Worm (Caenorhabditis elegans) whole organism, young adult: ENCODE results near the gene Y105C5A.1268.

Experiments used
- F22D6.2 ChIP-seq: sonication (generic microtip); optimal IDR thresholded peaks from 2 replicates; lab custom pipeline; 2016; ENCODE audit warnings: mild to moderate bottlenecking, missing genetic modification characterization, missing compliant biosample characterization
- F52B5.7 ChIP-seq: sonication (generic microtip); optimal IDR thresholded peaks from 2 replicates; lab custom pipeline; 2016; ENCODE audit warnings: mild to moderate bottlenecking, missing genetic modification characterization, missing compliant biosample characterization
- F57C9.4 ChIP-seq: sonication (generic microtip); optimal IDR thresholded peaks from 2 replicates; lab custom pipeline; 2017; ENCODE audit warnings: mild to moderate bottlenecking, missing genetic modification characterization, missing compliant biosample characterization
- Y53F4B.3 ChIP-seq: fragments of 200-800 bp; sonication (Bioruptor generic); IDR thresholded peaks from 2 replicates; pipeline ENCODE4 v1.3.6; 2022; ENCODE audit warnings: missing genetic modification reagents, missing genetic modification characterization, missing compliant biosample characterization
- Y79H2A.3 ChIP-seq: fragments of 200-800 bp; sonication (Bioruptor generic); conservative IDR thresholded peaks from 2 replicates; pipeline ENCODE4 v1.3.6; 2022; ENCODE audit warnings: missing genetic modification reagents, missing genetic modification characterization, missing compliant biosample characterization
- akir-1 ChIP-seq: fragments of 200-800 bp; sonication (Bioruptor generic); optimal IDR thresholded peaks from 2 replicates; lab custom pipeline; 2018; ENCODE audit warnings: mild to moderate bottlenecking, missing genetic modification characterization, moderate library complexity, missing compliant biosample characterization
- ama-1 ChIP-seq, 3 experiments: fragments of 150-350 bp in 1 of 3; sonication (generic microtip) in 2 of 3; optimal IDR thresholded peaks; 2 replicates each; lab custom pipeline; 2014 to 2018; ENCODE audit warnings: missing biosample characterization in 2 of 3, missing genetic modification characterization in 2 of 3, missing genetic modification reagents in 2 of 3
- lin-26 ChIP-seq: fragments of 200-800 bp; sonication (Bioruptor generic); IDR thresholded peaks from 2 replicates; pipeline ENCODE4 v1.3.6; 2022; ENCODE audit warnings: missing genetic modification reagents, missing genetic modification characterization, missing compliant biosample characterization
- madf-3 ChIP-seq: fragments of 200-800 bp; sonication (Bioruptor generic); IDR thresholded peaks from 2 replicates; pipeline ENCODE4 v1.3.6; 2022; ENCODE audit warnings: missing genetic modification reagents, missing genetic modification characterization, missing compliant biosample characterization
- nfya-1 ChIP-seq: sonication (generic microtip); optimal IDR thresholded peaks from 2 replicates; lab custom pipeline; 2017; ENCODE audit warnings: antibody characterized with exemption, missing compliant biosample characterization, missing genetic modification characterization, borderline replicate concordance; ENCODE audit not compliant: insufficient read depth
- rcor-1 ChIP-seq: fragments of 200-800 bp; sonication (Bioruptor generic); IDR thresholded peaks from 2 replicates; pipeline ENCODE4 v1.3.6; 2022; ENCODE audit warnings: missing genetic modification reagents, missing genetic modification characterization, missing compliant biosample characterization
- snpc-1.1 ChIP-seq: sonication (generic microtip); optimal IDR thresholded peaks from 2 replicates; lab custom pipeline; 2017; ENCODE audit warnings: missing genetic modification characterization, mild to moderate bottlenecking, missing compliant biosample characterization, antibody characterized with exemption, moderate library complexity, missing genotype, missing genetic modification reagents; ENCODE audit not compliant: insufficient read depth
- snpc-1.3 ChIP-seq: sonication (generic microtip); optimal IDR thresholded peaks from 2 replicates; lab custom pipeline; 2017; ENCODE audit warnings: missing genetic modification characterization, mild to moderate bottlenecking, missing compliant biosample characterization, antibody characterized with exemption, moderate library complexity, missing genotype, missing genetic modification reagents; ENCODE audit not compliant: insufficient read depth

DNA sequence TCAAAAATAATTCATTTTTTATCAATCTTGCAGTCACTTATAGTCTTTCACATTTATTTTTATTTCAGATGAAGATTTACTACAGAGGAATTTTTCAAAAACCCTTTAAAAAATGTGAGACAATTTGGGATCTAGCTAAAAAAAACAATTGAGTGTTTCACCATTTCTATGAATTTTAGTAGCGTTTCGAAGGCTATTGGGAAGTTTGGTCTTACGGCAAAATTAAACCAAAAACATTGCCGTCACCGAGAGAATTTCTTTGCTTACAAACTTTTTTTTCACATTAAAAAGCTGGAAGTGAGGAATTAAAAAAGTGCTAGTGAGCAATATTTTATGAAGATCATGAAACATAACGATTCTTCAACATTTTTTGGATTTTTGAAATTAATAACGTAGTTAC lies 12.2 kb upstream of the Y105C5A.1268 start:
- TF ChIP-seq snpc-1.3 (tag; lab: Kevin White, UChicago) = no peak
- no peak for TF ChIP-seq F52B5.7 (tag; lab: Kevin White, UChicago)
- no peak for TF ChIP-seq ama-1 (optimal IDR thresholded peaks at IDR 0.05; lab: Kevin White, UChicago)
- TF ChIP-seq ama-1 (GFP tag; optimal IDR thresholded peaks at IDR 0.05; lab: Kevin White, UChicago) = no peak
- no peak for TF ChIP-seq snpc-1.1 (tag; lab: Kevin White, UChicago)
- no peak for TF ChIP-seq F57C9.4 (tag; lab: Kevin White, UChicago)
- no peak for TF ChIP-seq akir-1
- no peak for TF ChIP-seq Y53F4B.3 (GFP tag; lab: Robert Waterston, UW)
- no peak for TF ChIP-seq rcor-1
- no peak for TF ChIP-seq madf-3 (GFP tag; lab: Robert Waterston, UW)
- TF ChIP-seq lin-26 (GFP tag; lab: Robert Waterston, UW) = no peak
- TF ChIP-seq F22D6.2 (tag; lab: Kevin White, UChicago) = no peak
- no peak for TF ChIP-seq nfya-1
- no peak for TF ChIP-seq Y79H2A.3
